Worm (Caenorhabditis elegans) whole organism, early embryonic: Measurements from ENCODE around the gene col-145.

Experiments used
- F13C5.2 ChIP-seq: sonication (generic microtip); optimal IDR thresholded peaks from 2 replicates; lab custom pipeline; 2017; ENCODE audit warnings: mild to moderate bottlenecking, missing genetic modification characterization, inconsistent platforms, missing compliant biosample characterization
- ama-1 ChIP-seq: fragments of 150-350 bp; optimal IDR thresholded peaks from 2 replicates; lab custom pipeline; 2014
- hmg-4 ChIP-seq: fragments of 200-800 bp; sonication (Bioruptor generic); optimal IDR thresholded peaks from 2 replicates; lab custom pipeline; 2018; ENCODE audit warnings: mild to moderate bottlenecking, missing genetic modification characterization, missing compliant biosample characterization
- tbx-37 ChIP-seq: fragments of 200-800 bp; sonication (Bioruptor generic); conservative IDR thresholded peaks from 2 replicates; pipeline ENCODE4 v1.3.6; 2022; ENCODE audit warnings: missing genetic modification reagents, missing genetic modification characterization, missing compliant biosample characterization

ce11 chrV:9125345-9125744 is 37.5 kb downstream of the col-145 start, which contains the start of gene F21C10.5:
- TF ChIP-seq tbx-37 (GFP tag; lab: Robert Waterston, UW), result no peak
- no peak for TF ChIP-seq hmg-4
- no peak for TF ChIP-seq ama-1 (lab: Kevin White, UChicago)
- TF ChIP-seq F13C5.2 (tag; lab: Kevin White, UChicago), result no peak
